Fruit fly (Drosophila melanogaster): ENCODE data around the gene Hesr.

dm6 chrX:18208930-18209477 is 4.1 kb upstream of the Hesr start, which contains the start of gene Him:
- TF ChIP-seq CG4496 (GFP tag; IDR thresholded peaks at IDR 0.05), result no peak
- no peak for TF ChIP-seq CG34367 (tag; optimal IDR thresholded peaks at IDR 0.05)

All from whole organism, pupa.